Worm (Caenorhabditis elegans) whole organism, L4 larva: Measurements from ENCODE around the gene F35D2.3.

ENCODE experiments used
- ZK337.2 ChIP-seq: fragments of 200-800 bp; sonication (Bioruptor generic); IDR thresholded peaks from 2 replicates; pipeline ENCODE4 v1.3.6; 2022; ENCODE audit warnings: missing genetic modification reagents, missing genetic modification characterization, missing compliant biosample characterization
- daf-12 ChIP-seq: fragments of 150-350 bp; optimal IDR thresholded peaks from 2 replicates; lab custom pipeline; 2014; ENCODE audit warnings: missing biosample characterization, missing genetic modification reagents, missing genetic modification characterization
- nhr-10 ChIP-seq: fragments of 150-350 bp; optimal IDR thresholded peaks from 2 replicates; lab custom pipeline; 2014; ENCODE audit warnings: missing biosample characterization, missing genetic modification characterization
- pha-4 ChIP-seq, 2 experiments: fragments of 150-350 bp in 1 of 2; fragments of 200-800 bp in 1 of 2; sonication (Bioruptor generic) in 1 of 2; IDR thresholded peaks in 1 of 2; optimal IDR thresholded peaks in 1 of 2; 2 replicates each; pipeline versions ENCODE4 v1.3.6 to Lab custom; 2014 to 2022; ENCODE audit warnings: missing genetic modification characterization in 2 of 2, missing genetic modification reagents in 2 of 2, missing biosample characterization in 1 of 2, missing compliant biosample characterization in 1 of 2

- TF ChIP-seq pha-4 (GFP tag; IDR thresholded peaks at IDR 0.05; lab: Robert Waterston, UW): no peak
- no peak for TF ChIP-seq pha-4 (tag; optimal IDR thresholded peaks at IDR 0.05; lab: Kevin White, UChicago)
- TF ChIP-seq ZK337.2: no peak
- no peak for TF ChIP-seq daf-12
- TF ChIP-seq nhr-10 (tag; lab: Kevin White, UChicago): no peak
These were observed 37.5 kb downstream of the F35D2.3 start, which contains the start of gene lips-17 for ce11 chrII:7607953-7608352.
